Worm (Caenorhabditis elegans) whole organism, mixed stage, embryonic: ENCODE measurements around the gene C49A9.10.

Source experiments
- bed-3 ChIP-seq: fragments of 200-800 bp; sonication (Bioruptor generic); optimal IDR thresholded peaks from 3 replicates; lab custom pipeline; 2018; ENCODE audit warnings: mild to moderate bottlenecking, missing genetic modification characterization, moderate library complexity, missing compliant biosample characterization
- cnd-1 ChIP-seq: fragments of 200-800 bp; sonication (Bioruptor generic); optimal IDR thresholded peaks from 2 replicates; lab custom pipeline; 2018; ENCODE audit warnings: mild to moderate bottlenecking, missing genetic modification characterization, missing compliant biosample characterization
- elt-1 ChIP-seq: sonication (generic microtip); optimal IDR thresholded peaks from 2 replicates; lab custom pipeline; 2017; ENCODE audit warnings: missing genetic modification characterization, mild to moderate bottlenecking, missing compliant biosample characterization, antibody characterized with exemption, moderate library complexity, borderline replicate concordance; ENCODE audit not compliant: insufficient read depth
- elt-3 ChIP-seq: fragments of 150-350 bp; optimal IDR thresholded peaks from 2 replicates; lab custom pipeline; 2014; ENCODE audit warnings: missing biosample characterization, missing genetic modification characterization
- flh-1 ChIP-seq: fragments of 200-800 bp; sonication (Bioruptor generic); optimal IDR thresholded peaks from 2 replicates; lab custom pipeline; 2018; ENCODE audit warnings: mild to moderate bottlenecking, missing genetic modification characterization, moderate library complexity, missing compliant biosample characterization
- lin-32 ChIP-seq: fragments of 200-800 bp; sonication (Bioruptor generic); optimal IDR thresholded peaks from 2 replicates; lab custom pipeline; 2018; ENCODE audit warnings: mild to moderate bottlenecking, missing genetic modification characterization, missing compliant biosample characterization
- lsy-2 ChIP-seq: fragments of 150-350 bp; optimal IDR thresholded peaks from 2 replicates; lab custom pipeline; 2014; ENCODE audit warnings: missing biosample characterization, missing genetic modification characterization
- mep-1 ChIP-seq: fragments of 150-350 bp; optimal IDR thresholded peaks from 2 replicates; lab custom pipeline; 2017; ENCODE audit warnings: missing biosample characterization, missing genetic modification reagents, missing genetic modification characterization, inconsistent platforms
- nhr-237 ChIP-seq: fragments of 150-350 bp; optimal IDR thresholded peaks from 2 replicates; lab custom pipeline; 2014; ENCODE audit warnings: missing biosample characterization, missing genetic modification characterization
- pha-4 ChIP-seq: fragments of 150-350 bp; optimal IDR thresholded peaks from 2 replicates; lab custom pipeline; 2018; ENCODE audit warnings: missing biosample characterization, missing genetic modification reagents, missing genetic modification characterization
- sptf-1 ChIP-seq: sonication (generic microtip); optimal IDR thresholded peaks from 2 replicates; lab custom pipeline; 2017; ENCODE audit warnings: mild to moderate bottlenecking, missing genetic modification characterization, moderate library complexity, missing compliant biosample characterization
- tbx-8 ChIP-seq: fragments of 200-800 bp; sonication (Bioruptor generic); optimal IDR thresholded peaks from 2 replicates; lab custom pipeline; 2018; ENCODE audit warnings: mild to moderate bottlenecking, missing genetic modification characterization, moderate library complexity, missing compliant biosample characterization
- unc-62 ChIP-seq: fragments of 150-350 bp; optimal IDR thresholded peaks from 2 replicates; lab custom pipeline; 2014; ENCODE audit warnings: missing biosample characterization, missing genetic modification reagents, missing genetic modification characterization
- ztf-11 ChIP-seq: fragments of 150-350 bp; optimal IDR thresholded peaks from 2 replicates; lab custom pipeline; 2014; ENCODE audit warnings: missing biosample characterization, missing genetic modification characterization

ce11 chrIV:6201769-6202168 lies 4.4 kb downstream of the C49A9.10 start, which contains the start of gene tkr-2:
- TF ChIP-seq sptf-1, result no peak
- no peak for TF ChIP-seq lsy-2 (tag; lab: Kevin White, UChicago)
- TF ChIP-seq ztf-11 (tag; lab: Kevin White, UChicago), result no peak
- no peak for TF ChIP-seq cnd-1
- TF ChIP-seq unc-62 (GFP tag; lab: Kevin White, UChicago), result no peak
- TF ChIP-seq mep-1 (tag; lab: Kevin White, UChicago), result no peak
- no peak for TF ChIP-seq nhr-237 (tag; lab: Kevin White, UChicago)
- no peak for TF ChIP-seq elt-3 (tag; lab: Kevin White, UChicago)
- TF ChIP-seq bed-3, result no peak
- no peak for TF ChIP-seq elt-1
- TF ChIP-seq flh-1 (GFP tag; lab: Kevin White, UChicago), result no peak
- no peak for TF ChIP-seq lin-32
- no peak for TF ChIP-seq pha-4 (tag; lab: Kevin White, UChicago)
- no peak for TF ChIP-seq tbx-8 (GFP tag; lab: Kevin White, UChicago)
